Worm (Caenorhabditis elegans): ENCODE measurements around the gene srx-22.

Gene srx-22

DNA sequence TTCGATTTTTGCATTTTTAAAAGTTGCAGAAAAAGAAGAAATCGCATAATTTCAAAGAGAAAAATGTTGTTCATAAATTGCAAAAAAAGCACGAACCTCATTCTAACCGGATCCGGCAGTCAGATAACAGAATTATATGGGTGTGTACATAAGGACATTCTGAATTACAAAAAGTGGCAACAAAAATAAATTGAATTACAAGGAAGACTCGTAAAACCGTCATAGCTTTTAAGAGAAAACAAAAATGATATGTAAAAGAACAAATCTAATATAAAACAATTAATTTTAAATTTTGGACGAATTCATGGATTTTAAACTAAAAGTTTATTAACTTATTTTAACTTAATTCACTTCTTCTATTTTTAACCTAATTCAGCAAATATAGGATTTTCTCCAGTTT lies 19.6 kb upstream of the srx-22 start, which contains the start of gene F31F4.17:
TSS of gene F31F4.17 (minus strand) at position 101 of the 400 bp plus-strand sequence.
- TF ChIP-seq tbx-9 (tag; optimal IDR thresholded peaks at IDR 0.05; ENCODE audit: borderline replicate concordance) (no peak), madf-6 (GFP tag; IDR thresholded peaks at IDR 0.05) (no peak)

DNA sequence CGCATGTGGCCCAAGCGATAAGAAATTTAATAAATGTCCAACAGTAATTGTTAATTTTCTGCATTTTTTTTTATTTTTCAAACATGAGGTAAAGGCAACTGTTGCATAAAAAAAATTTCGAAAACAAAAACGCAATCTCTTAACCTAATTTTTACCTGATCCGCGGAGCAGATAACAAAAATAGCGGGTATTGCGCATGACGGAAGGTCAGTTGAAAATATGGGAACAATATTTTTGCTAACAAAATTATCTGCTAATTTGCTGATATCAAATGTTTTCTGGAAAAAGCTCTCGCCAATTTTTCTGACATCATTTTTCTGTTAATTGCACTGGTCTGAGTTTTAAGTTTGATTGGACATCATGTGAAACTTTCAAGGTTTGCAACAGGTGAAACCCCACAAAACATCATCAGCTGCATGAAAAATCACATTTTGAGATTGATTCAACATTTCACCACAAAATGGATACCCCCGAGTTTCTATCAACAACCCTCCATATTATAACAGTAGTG lies 15.4 kb upstream of the srx-22 start, which contains the start of the genes F31F4.11 and srh-266:
TSS of gene F31F4.11 (minus strand) at position 101 of the 511 bp plus-strand sequence.
TSS of gene srh-266 (plus strand) at position 461 of the 511 bp plus-strand sequence.
- no peak for TF ChIP-seq snpc-3.4 (tag; optimal IDR thresholded peaks at IDR 0.05)
- TF ChIP-seq ama-1 (optimal IDR thresholded peaks at IDR 0.05): no peak
- TF ChIP-seq ama-1 (GFP tag; optimal IDR thresholded peaks at IDR 0.05): no peak
- TF ChIP-seq Y53G8AR.9 (GFP tag; conservative IDR thresholded peaks at IDR 0.05): no peak
- TF ChIP-seq ztf-6 (GFP tag; IDR thresholded peaks at IDR 0.05): no peak
- no peak for TF ChIP-seq ztf-22 (GFP tag; optimal IDR thresholded peaks at IDR 0.05)
- no peak for TF ChIP-seq F39B2.1 (GFP tag; IDR thresholded peaks at IDR 0.05)
- TF ChIP-seq lir-1 (GFP tag; conservative IDR thresholded peaks at IDR 0.05): no peak
- no peak for TF ChIP-seq lin-40 (tag; optimal IDR thresholded peaks at IDR 0.05)
- TF ChIP-seq F55B11.4 (tag; optimal IDR thresholded peaks at IDR 0.05; ENCODE audit: borderline replicate concordance, insufficient read depth): no peak
- TF ChIP-seq tlf-1 (GFP tag; optimal IDR thresholded peaks at IDR 0.05): no peak
- no peak for TF ChIP-seq snpc-1.1 (tag; optimal IDR thresholded peaks at IDR 0.05; ENCODE audit: insufficient read depth)
- no peak for TF ChIP-seq pbrm-1 (GFP tag; IDR thresholded peaks at IDR 0.05)
- TF ChIP-seq B0019.2 (GFP tag; conservative IDR thresholded peaks at IDR 0.05): no peak
- TF ChIP-seq nhr-90 (tag; optimal IDR thresholded peaks at IDR 0.05): no peak
- no peak for TF ChIP-seq attf-3 (GFP tag; conservative IDR thresholded peaks at IDR 0.05)
- no peak for TF ChIP-seq mes-4 (tag; optimal IDR thresholded peaks at IDR 0.05)

DNA sequence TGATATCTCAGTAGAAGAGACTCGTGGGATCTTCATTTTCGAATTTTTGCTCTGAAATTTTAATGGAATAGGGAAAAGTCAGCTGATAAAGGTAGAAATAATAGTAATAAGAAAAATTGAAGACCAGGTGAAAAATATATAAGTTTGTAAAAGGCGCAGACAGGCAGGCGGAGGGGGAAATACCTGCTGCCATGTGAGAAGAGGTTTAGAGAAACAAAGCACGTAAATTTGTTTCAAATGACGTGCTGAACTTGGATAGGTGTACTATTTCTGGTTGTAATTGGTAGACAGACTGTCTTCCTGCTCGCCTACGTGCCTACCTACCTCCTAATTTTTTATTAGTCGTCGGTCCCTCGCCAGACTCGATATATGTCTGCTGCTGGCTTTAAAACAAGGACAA lies 12.3 kb upstream of the srx-22 start, which contains the start of gene nhr-180:
TSS of gene nhr-180 (minus strand) at position 52 of the 400 bp plus-strand sequence.
- TF ChIP-seq attf-5 (GFP tag; optimal IDR thresholded peaks at IDR 0.05) (peak; percentile 23), aptf-3 (GFP tag; IDR thresholded peaks at IDR 0.05) (no peak), zfh-2 (GFP tag; conservative IDR thresholded peaks at IDR 0.05) (no peak), Y95B8A.8 (GFP tag; IDR thresholded peaks at IDR 0.05) (no peak), nhr-80 (tag; optimal IDR thresholded peaks at IDR 0.05) (peak; percentile 58), B0261.1 (tag; optimal IDR thresholded peaks at IDR 0.05) (no peak), let-526 (GFP tag; IDR thresholded peaks at IDR 0.05) (no peak), hmg-1.2 (GFP tag; IDR thresholded peaks at IDR 0.05) (peak; percentile 47; the same call in 1 of the 2 replicates), F39B2.1 (GFP tag; IDR thresholded peaks at IDR 0.05) (no peak), bed-2 (GFP tag; IDR thresholded peaks at IDR 0.05) (no peak), atf-7 (tag; optimal IDR thresholded peaks at IDR 0.05) (no peak), Y53G8AR.9 (GFP tag; conservative IDR thresholded peaks at IDR 0.05) (no peak), dox-1 (GFP tag; IDR thresholded peaks at IDR 0.05) (no peak), ztf-22 (GFP tag; optimal IDR thresholded peaks at IDR 0.05) (no peak)

DNA sequence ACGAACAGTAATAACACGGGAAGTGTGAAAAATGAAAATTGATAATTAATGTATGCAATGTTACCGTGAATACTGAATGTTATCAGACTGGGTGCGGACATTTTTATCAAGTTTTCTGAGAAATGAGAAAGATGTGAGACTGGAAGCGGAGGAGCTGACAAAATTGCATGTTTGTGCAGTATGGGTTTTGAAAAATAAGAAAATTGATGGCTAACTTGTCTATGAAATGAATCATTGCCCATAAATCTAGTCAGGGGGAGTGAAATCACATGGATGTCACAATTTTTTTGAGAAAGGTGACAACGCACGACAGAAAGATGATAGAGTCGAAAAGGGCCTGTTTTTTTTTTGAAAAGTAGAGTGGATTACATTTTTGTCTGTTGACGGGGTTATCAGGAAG lies 8.4 kb upstream of the srx-22 start, which contains the start of gene sru-24:
TSS of gene sru-24 (minus strand) at position 101 of the 400 bp plus-strand sequence.
- TF ChIP-seq nfyb-1 (GFP tag; IDR thresholded peaks at IDR 0.05): no peak
- no peak for TF ChIP-seq lin-40 (tag; optimal IDR thresholded peaks at IDR 0.05)
- no peak for TF ChIP-seq ztf-25 (GFP tag; IDR thresholded peaks at IDR 0.05)
- TF ChIP-seq nhr-90 (tag; optimal IDR thresholded peaks at IDR 0.05): no peak
- TF ChIP-seq pha-4 (tag; optimal IDR thresholded peaks at IDR 0.05): no peak
- no peak for TF ChIP-seq nfya-1 (tag; optimal IDR thresholded peaks at IDR 0.05; ENCODE audit: borderline replicate concordance, insufficient read depth)
- no peak for TF ChIP-seq snpc-1.3 (tag; optimal IDR thresholded peaks at IDR 0.05; ENCODE audit: insufficient read depth)
